Fruit fly (Drosophila melanogaster) whole organism, adult: ENCODE data around the gene CG46467.

Experiments
- Mnt ChIP-seq: fragments of 200-800 bp; sonication (Bioruptor generic); optimal IDR thresholded peaks from 2 replicates; lab custom pipeline; 2016; ENCODE audit warnings: missing biosample characterization, mild to moderate bottlenecking, missing genetic modification characterization
- bab1 ChIP-seq: fragments of 200-800 bp; sonication (Bioruptor generic); optimal IDR thresholded peaks from 3 replicates; lab custom pipeline; 2019; ENCODE audit warnings: missing biosample characterization, mild to moderate bottlenecking, missing genetic modification characterization, moderate library complexity
- cnc ChIP-seq, 2 experiments: fragments of >200 bp; optimal IDR thresholded peaks; 2 replicates each; lab custom pipeline; 2017

DNA sequence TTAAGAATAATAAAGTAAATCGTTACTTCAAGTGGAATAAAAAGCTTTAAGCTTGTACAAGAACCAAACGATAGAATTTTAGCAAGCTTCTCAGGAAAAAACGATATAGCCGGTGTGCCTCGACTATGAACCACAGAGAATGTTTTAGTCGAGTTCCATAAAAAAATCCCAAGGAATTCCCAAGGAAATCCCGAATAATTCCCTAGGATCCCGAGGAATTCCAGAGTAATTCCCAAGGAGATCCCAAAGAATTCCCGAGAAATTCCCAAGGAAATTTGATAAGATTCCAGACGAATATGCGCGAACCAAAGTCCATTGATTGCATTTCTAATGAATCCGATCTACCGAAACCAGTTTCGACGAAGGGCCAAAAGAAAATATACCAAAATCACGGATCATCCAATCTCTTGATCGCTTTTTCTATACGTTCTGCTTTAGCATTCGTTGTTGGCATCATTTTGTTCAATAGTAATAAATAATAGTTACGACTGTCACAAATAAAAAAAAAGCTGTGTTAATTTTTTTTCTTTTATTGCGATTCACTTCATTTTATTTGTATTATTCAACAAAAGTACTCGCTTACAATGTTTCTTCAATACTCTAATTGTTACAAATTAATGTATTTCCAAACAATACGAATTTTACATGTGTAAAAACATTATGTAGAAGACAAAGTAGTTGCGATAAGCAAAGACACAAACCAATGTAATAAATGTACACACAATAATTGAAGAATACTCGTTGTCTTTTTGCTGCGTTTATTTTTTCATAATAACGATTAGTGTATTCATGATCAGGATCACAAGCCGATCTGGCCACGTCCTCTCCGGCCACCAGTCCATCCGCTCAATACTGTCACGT, 5.7 kb upstream of the CG46467 start:
- TF ChIP-seq bab1 (GFP tag; lab: Kevin White, UChicago) (no peak), Mnt (no peak), cnc (optimal IDR thresholded peaks at IDR 0.05; lab: Kevin White, UChicago) (no peak)
